Fruit fly (Drosophila melanogaster) whole organism, embryonic: ENCODE data around the gene Lim3.

Source experiments
- Aef1 ChIP-seq: fragments of 200-800 bp; sonication (Bioruptor generic); IDR thresholded peaks from 3 replicates; pipeline ENCODE4 v1.3.6; 2022; ENCODE audit warnings: missing biosample characterization, missing genetic modification characterization
- Atf3 ChIP-seq: fragments of 200-800 bp; sonication (Bioruptor generic); optimal IDR thresholded peaks from 3 replicates; lab custom pipeline; 2016; ENCODE audit warnings: missing biosample characterization, missing genetic modification characterization
- CG1024 ChIP-seq: fragments of 200-800 bp; sonication (Bioruptor generic); IDR thresholded peaks from 2 replicates; pipeline ENCODE4 v1.3.6; 2022; ENCODE audit warnings: missing biosample characterization, missing genetic modification characterization
- CG10462 ChIP-seq: fragments of 200-800 bp; sonication (Bioruptor generic); optimal IDR thresholded peaks from 2 replicates; lab custom pipeline; 2016; ENCODE audit warnings: missing biosample characterization, missing genetic modification characterization
- CG10543 ChIP-seq: fragments of 200-800 bp; sonication (Bioruptor generic); optimal IDR thresholded peaks from 3 replicates; lab custom pipeline; 2017; ENCODE audit warnings: missing biosample characterization, mild to moderate bottlenecking, missing genetic modification characterization, moderate library complexity
- CG11247 ChIP-seq: fragments of 200-800 bp; sonication (Bioruptor generic); IDR thresholded peaks from 2 replicates; pipeline ENCODE4 v1.3.6; 2022; ENCODE audit warnings: missing biosample characterization, missing genetic modification characterization
- CG12391 ChIP-seq: fragments of 200-800 bp; sonication (Bioruptor generic); optimal IDR thresholded peaks from 3 replicates; lab custom pipeline; 2018; ENCODE audit warnings: missing biosample characterization, mild to moderate bottlenecking, missing genetic modification characterization, moderate library complexity
- CG13775 ChIP-seq: fragments of 200-800 bp; sonication (Bioruptor generic); optimal IDR thresholded peaks from 3 replicates; lab custom pipeline; 2017; ENCODE audit warnings: missing biosample characterization, mild to moderate bottlenecking, missing genetic modification characterization
- CG14014 ChIP-seq: fragments of 200-800 bp; sonication (Bioruptor generic); IDR thresholded peaks from 2 replicates; pipeline ENCODE4 v1.3.6; 2022; ENCODE audit warnings: missing biosample characterization, missing genetic modification characterization
- CG14710 ChIP-seq: fragments of 200-800 bp; sonication (Bioruptor generic); optimal IDR thresholded peaks from 3 replicates; lab custom pipeline; 2019; ENCODE audit warnings: missing biosample characterization, mild to moderate bottlenecking, missing genetic modification characterization, moderate library complexity
- CG15269 ChIP-seq: fragments of 200-800 bp; sonication (Bioruptor generic); optimal IDR thresholded peaks from 2 replicates; lab custom pipeline; 2018; ENCODE audit warnings: missing biosample characterization, mild to moderate bottlenecking, missing genetic modification characterization, moderate library complexity
- CG16813 ChIP-seq: fragments of 200-800 bp; sonication (Bioruptor generic); IDR thresholded peaks from 3 replicates; pipeline ENCODE4 v1.3.6; 2022; ENCODE audit warnings: missing biosample characterization, missing genetic modification characterization; ENCODE audit not compliant: partially characterized antibody
- CG16815 ChIP-seq: fragments of 200-800 bp; sonication (Bioruptor generic); optimal IDR thresholded peaks from 3 replicates; lab custom pipeline; 2017; ENCODE audit warnings: missing biosample characterization, mild to moderate bottlenecking, missing genetic modification characterization
- CG2712 ChIP-seq: fragments of 200-800 bp; optimal IDR thresholded peaks from 3 replicates; lab custom pipeline; 2019; ENCODE audit warnings: missing biosample characterization, mild to moderate bottlenecking, missing genetic modification characterization, moderate library complexity
- CG4854 ChIP-seq: fragments of 200-800 bp; sonication (Bioruptor generic); optimal IDR thresholded peaks from 2 replicates; lab custom pipeline; 2016; ENCODE audit warnings: missing biosample characterization, missing genetic modification characterization, inconsistent platforms
- CG6854 ChIP-seq: fragments of 200-800 bp; sonication (Bioruptor generic); optimal IDR thresholded peaks from 3 replicates; lab custom pipeline; 2017; ENCODE audit warnings: missing biosample characterization, mild to moderate bottlenecking, missing genetic modification characterization
- CG7745 ChIP-seq: fragments of 200-800 bp; sonication (Bioruptor generic); optimal IDR thresholded peaks from 2 replicates; lab custom pipeline; 2018; ENCODE audit warnings: missing biosample characterization, mild to moderate bottlenecking, missing genetic modification characterization, moderate library complexity
- CG8290 ChIP-seq, 3 experiments: fragments of 200-800 bp; sonication (Bioruptor generic); optimal IDR thresholded peaks; 2 replicates each; lab custom pipeline; 2016 to 2019; ENCODE audit warnings: missing biosample characterization in 3 of 3, missing genetic modification characterization in 3 of 3, mild to moderate bottlenecking in 2 of 3, moderate library complexity in 1 of 3
- CG8388 ChIP-seq: fragments of 200-800 bp; sonication (Bioruptor generic); optimal IDR thresholded peaks from 2 replicates; lab custom pipeline; 2019; ENCODE audit warnings: missing biosample characterization, mild to moderate bottlenecking, missing genetic modification characterization, moderate library complexity
- CG9727 ChIP-seq: fragments of 200-800 bp; sonication (Bioruptor generic); optimal IDR thresholded peaks from 3 replicates; lab custom pipeline; 2017; ENCODE audit warnings: missing biosample characterization, mild to moderate bottlenecking, missing genetic modification characterization
- HLHmδ ChIP-seq: fragments of 200-800 bp; sonication (Bioruptor generic); optimal IDR thresholded peaks from 2 replicates; lab custom pipeline; 2018; ENCODE audit warnings: missing biosample characterization, mild to moderate bottlenecking, missing genetic modification characterization, moderate library complexity
- HmgD ChIP-seq: fragments of 200-800 bp; sonication (Bioruptor generic); optimal IDR thresholded peaks from 3 replicates; lab custom pipeline; 2016; ENCODE audit warnings: missing biosample characterization, missing genetic modification characterization
- HmgZ ChIP-seq: fragments of 200-800 bp; sonication (Bioruptor generic); optimal IDR thresholded peaks from 2 replicates; lab custom pipeline; 2018; ENCODE audit warnings: missing biosample characterization, mild to moderate bottlenecking, missing genetic modification characterization
- MTF-1 ChIP-seq: fragments of 200-800 bp; sonication (Bioruptor generic); optimal IDR thresholded peaks from 2 replicates; lab custom pipeline; 2018; ENCODE audit warnings: missing biosample characterization, mild to moderate bottlenecking, missing genetic modification characterization, borderline replicate concordance
- Rfx ChIP-seq: fragments of 200-800 bp; sonication (Bioruptor generic); IDR thresholded peaks from 2 replicates; pipeline ENCODE4 v1.3.6; 2022; ENCODE audit warnings: missing biosample characterization, missing genetic modification characterization
- Trl ChIP-seq, 3 experiments: fragments of >200 bp in 2 of 3; fragments of 200-800 bp in 1 of 3; sonication (Bioruptor generic) in 1 of 3; optimal IDR thresholded peaks; 2 replicates in 1 of 3; 3 replicates in 2 of 3; lab custom pipeline; 2016 to 2017; ENCODE audit warnings: missing biosample characterization in 1 of 3, missing genetic modification characterization in 1 of 3
- Xbp1 ChIP-seq: fragments of 200-800 bp; sonication (Bioruptor generic); optimal IDR thresholded peaks from 3 replicates; lab custom pipeline; 2016; ENCODE audit warnings: missing biosample characterization, mild to moderate bottlenecking, missing genetic modification characterization
- aop ChIP-seq: fragments of 200-800 bp; sonication (Bioruptor generic); IDR thresholded peaks from 2 replicates; pipeline ENCODE4 v1.3.6; 2022; ENCODE audit warnings: missing biosample characterization, missing genetic modification characterization
- ash1 ChIP-seq: fragments of 200-800 bp; sonication (Bioruptor generic); optimal IDR thresholded peaks from 2 replicates; lab custom pipeline; 2018; ENCODE audit warnings: missing biosample characterization, mild to moderate bottlenecking, missing genetic modification characterization
- bbx ChIP-seq: fragments of 200-800 bp; sonication (Bioruptor generic); IDR thresholded peaks from 2 replicates; pipeline ENCODE4 v1.3.6; 2022; ENCODE audit warnings: missing biosample characterization, missing genetic modification characterization; ENCODE audit not compliant: partially characterized antibody
- bsh ChIP-seq, 2 experiments: fragments of 200-800 bp; sonication (Bioruptor generic); optimal IDR thresholded peaks; 2 replicates each; lab custom pipeline; 2017 to 2018; ENCODE audit warnings: mild to moderate bottlenecking in 2 of 2, missing biosample characterization in 2 of 2, missing genetic modification characterization in 2 of 2, moderate library complexity in 1 of 2
- chn ChIP-seq: fragments of 200-800 bp; sonication (Bioruptor generic); optimal IDR thresholded peaks from 2 replicates; lab custom pipeline; 2016; ENCODE audit warnings: missing biosample characterization, missing genetic modification characterization
- cwo ChIP-seq: fragments of 200-800 bp; sonication (Bioruptor generic); optimal IDR thresholded peaks from 3 replicates; lab custom pipeline; 2017; ENCODE audit warnings: missing biosample characterization, missing genetic modification characterization, mild to moderate bottlenecking, moderate library complexity, missing genetic modification reagents
- dmrt11E ChIP-seq: fragments of 200-800 bp; sonication (Bioruptor generic); optimal IDR thresholded peaks from 3 replicates; lab custom pipeline; 2018; ENCODE audit warnings: missing biosample characterization, mild to moderate bottlenecking, missing genetic modification characterization, moderate library complexity
- dmrt99B ChIP-seq: fragments of 200-800 bp; sonication (Bioruptor generic); optimal IDR thresholded peaks from 2 replicates; lab custom pipeline; 2018; ENCODE audit warnings: missing biosample characterization, mild to moderate bottlenecking, missing genetic modification characterization, moderate library complexity
- ems ChIP-seq: fragments of 200-800 bp; sonication (Bioruptor generic); optimal IDR thresholded peaks from 3 replicates; lab custom pipeline; 2016; ENCODE audit warnings: missing biosample characterization, missing genetic modification characterization
- mirr ChIP-seq: fragments of 200-800 bp; sonication (Bioruptor generic); optimal IDR thresholded peaks from 3 replicates; lab custom pipeline; 2018; ENCODE audit warnings: missing biosample characterization, mild to moderate bottlenecking, missing genetic modification characterization
- p53 ChIP-seq: fragments of 200-800 bp; sonication (Bioruptor generic); optimal IDR thresholded peaks from 2 replicates; lab custom pipeline; 2016; ENCODE audit warnings: missing biosample characterization, missing genetic modification characterization
- peb ChIP-seq: fragments of 200-800 bp; sonication (Bioruptor generic); IDR thresholded peaks from 2 replicates; pipeline ENCODE4 v1.3.6; 2022; ENCODE audit warnings: missing biosample characterization, missing genetic modification characterization
- schlank ChIP-seq: fragments of 200-800 bp; sonication (Bioruptor generic); optimal IDR thresholded peaks from 2 replicates; lab custom pipeline; 2018; ENCODE audit warnings: missing biosample characterization, mild to moderate bottlenecking, missing genetic modification characterization
- sens ChIP-seq: fragments of 200-800 bp; sonication (Bioruptor generic); peaks from one replicate; lab custom pipeline; 2016; ENCODE audit warnings: missing biosample characterization, missing genetic modification characterization
- sob ChIP-seq: fragments of 200-800 bp; sonication (Bioruptor generic); IDR thresholded peaks from 2 replicates; pipeline ENCODE4 v1.3.6; 2022; ENCODE audit warnings: missing biosample characterization, missing genetic modification characterization
- sqz ChIP-seq: fragments of 200-800 bp; sonication (Bioruptor generic); optimal IDR thresholded peaks from 3 replicates; lab custom pipeline; 2018; ENCODE audit warnings: missing biosample characterization, mild to moderate bottlenecking, missing genetic modification characterization
- tgo ChIP-seq: fragments of 200-800 bp; sonication (Bioruptor generic); IDR thresholded peaks from 3 replicates; pipeline ENCODE4 v1.3.6; 2022; ENCODE audit warnings: missing biosample characterization, missing genetic modification characterization
- vfl ChIP-seq: fragments of 200-800 bp; sonication (Bioruptor generic); optimal IDR thresholded peaks from 2 replicates; lab custom pipeline; 2016; ENCODE audit warnings: missing biosample characterization, missing genetic modification characterization

Lim3 gene

dm6 chr2L:19135955-19136677, 27.9 kb upstream of the Lim3 start (continued):
- TF ChIP-seq CG13775 (GFP tag; lab: Kevin White, UChicago) (no peak), CG14710 (tag; lab: Kevin White, UChicago) (no peak), Aef1 (no peak), HmgZ (tag; lab: Kevin White, UChicago) (no peak), Atf3 (no peak), schlank (tag; lab: Kevin White, UChicago) (no peak), MTF-1 (GFP tag; lab: Kevin White, UChicago) (no peak)

- TF ChIP-seq bsh (GFP tag; optimal IDR thresholded peaks at IDR 0.05; lab: Kevin White, UChicago) (peak in 1 of 2 experiments; percentile 5), dmrt99B (tag; lab: Kevin White, UChicago) (peak; percentile 24), cwo (GFP tag; lab: Kevin White, UChicago) (peak; percentile 10), CG12391 (tag; lab: Kevin White, UChicago) (peak; percentile 50), CG10543 (peak; percentile 43), chn (peak; percentile 19), p53 (GFP tag; lab: Kevin White, UChicago) (no peak), CG1024 (GFP tag; lab: Robert Waterston, UW) (no peak), CG8388 (GFP tag; lab: Kevin White, UChicago) (peak; percentile 33), mirr (peak; percentile 76), CG11247 (GFP tag; lab: Robert Waterston, UW) (0 out of 2 replicates have a peak, but pooled peaks have one; percentile 32), Rfx (peak; percentile 74), CG14014 (no peak), Xbp1 (GFP tag; lab: Kevin White, UChicago) (peak; percentile 1), sens (GFP tag; lab: Kevin White, UChicago) (peak; percentile 84), HLHmδ (GFP tag; lab: Kevin White, UChicago) (peak; percentile 93), aop (GFP tag; lab: Robert Waterston, UW) (0 out of 2 replicates have a peak, but pooled peaks have one; percentile 6), CG2712 (tag; lab: Kevin White, UChicago) (peak; percentile 23), CG16813 (GFP tag; lab: Robert Waterston, UW) (no peak), CG15269 (tag; lab: Kevin White, UChicago) (peak; percentile 51), bbx (GFP tag; lab: Robert Waterston, UW) (peak; percentile 57), vfl (GFP tag; lab: Kevin White, UChicago) (no peak), dmrt11E (tag; lab: Kevin White, UChicago) (no peak), CG6854 (GFP tag; lab: Kevin White, UChicago) (no peak), CG4854 (GFP tag; lab: Kevin White, UChicago) (no peak), tgo (no peak), ems (GFP tag; lab: Kevin White, UChicago) (no peak), ash1 (GFP tag; lab: Kevin White, UChicago) (peak; percentile 66), sob (GFP tag; lab: Robert Waterston, UW) (no peak), CG10462 (no peak), CG7745 (tag; lab: Kevin White, UChicago) (no peak), sqz (GFP tag; lab: Kevin White, UChicago) (peak; percentile 40), CG8290 (GFP tag; optimal IDR thresholded peaks at IDR 0.05; lab: Kevin White, UChicago) (peak; percentile 15), CG8290 (tag; optimal IDR thresholded peaks at IDR 0.05; lab: Kevin White, UChicago) (peak; percentile 18 to 50), HmgD (GFP tag; lab: Kevin White, UChicago) (peak; percentile 26), CG9727 (GFP tag; lab: Kevin White, UChicago) (peak; percentile 38), Trl (optimal IDR thresholded peaks at IDR 0.05; lab: Kevin White, UChicago) (peak; percentile 76 to 85), Trl (GFP tag; optimal IDR thresholded peaks at IDR 0.05; lab: Kevin White, UChicago) (no peak), CG16815 (GFP tag; lab: Kevin White, UChicago) (no peak), peb (GFP tag; lab: Robert Waterston, UW) (no peak)
Observed at dm6 chr2L:19134814-19135523, 26.7 kb upstream of the Lim3 start, which contains the start of gene Polr1D. TSS of gene Polr1D (minus strand) at chr2L:19135233.
